Fruit fly (Drosophila melanogaster): ENCODE data around the gene RpL30.

The RpL30 gene

DNA sequence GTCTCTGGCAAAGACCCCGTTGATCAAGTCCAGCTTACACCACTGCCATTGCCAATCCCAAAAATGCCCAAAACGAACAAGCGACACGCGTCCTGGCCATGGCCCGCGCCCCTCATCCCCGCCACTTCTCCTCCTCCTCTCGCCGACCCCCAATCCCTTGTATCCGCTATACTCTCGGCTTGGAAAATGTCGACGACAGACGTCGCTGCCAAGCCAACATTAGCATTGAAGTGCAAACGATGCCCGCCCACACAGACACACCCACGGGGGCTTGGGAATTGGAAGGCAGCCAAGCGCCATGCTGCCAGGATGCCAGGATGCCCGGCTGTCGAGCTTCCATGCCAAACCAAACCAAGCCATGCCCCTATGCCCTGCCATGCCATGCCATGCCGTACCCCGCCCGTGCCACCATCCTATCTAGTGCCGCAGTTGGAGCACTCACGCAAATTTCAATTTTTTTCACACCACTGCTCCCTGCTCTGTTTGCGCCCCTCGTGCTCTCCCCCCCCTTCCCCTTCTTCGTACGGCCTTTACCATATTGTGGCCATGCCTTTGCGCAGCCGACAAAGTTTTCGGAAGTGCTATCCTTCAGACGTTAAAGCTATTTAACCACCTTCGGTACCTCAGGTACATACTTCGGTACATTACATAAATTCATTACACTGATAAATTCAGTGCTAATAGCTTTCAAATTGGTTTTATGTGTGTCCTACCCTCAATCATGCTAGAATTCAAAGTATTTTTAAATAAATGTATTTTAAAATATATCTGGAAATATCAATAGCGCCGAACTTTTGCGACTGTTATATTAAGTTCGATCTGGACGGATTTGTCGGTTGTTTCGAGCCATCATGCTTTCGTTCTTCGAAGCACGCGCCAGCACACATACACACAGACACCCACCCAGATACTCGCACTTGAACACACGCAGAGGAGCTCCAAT, 12.4 kb upstream of the RpL30 start (continued):
- no peak for TF ChIP-seq Scr (GFP tag; IDR thresholded peaks at IDR 0.05; ENCODE audit: partially characterized antibody)
- TF ChIP-seq CG8290 (GFP tag; optimal IDR thresholded peaks at IDR 0.05) = peak; percentile 25
- no peak for TF ChIP-seq CG8290 (tag; optimal IDR thresholded peaks at IDR 0.05)
- no peak for TF ChIP-seq fd102C (GFP tag; optimal IDR thresholded peaks at IDR 0.05)
- peak; percentile 73 for TF ChIP-seq CG6854 (GFP tag; optimal IDR thresholded peaks at IDR 0.05)
- TF ChIP-seq lilli (GFP tag; optimal IDR thresholded peaks at IDR 0.05) = peak; percentile 72
- TF ChIP-seq sens (GFP tag) = peak; percentile 95
- TF ChIP-seq CG3281 (GFP tag; optimal IDR thresholded peaks at IDR 0.05) = peak; percentile 73
- TF ChIP-seq dmrt11E (tag; optimal IDR thresholded peaks at IDR 0.05) = peak; percentile 55
- TF ChIP-seq lmd (GFP tag; IDR thresholded peaks at IDR 0.05) = peak; percentile 76
- TF ChIP-seq bowl (GFP tag; IDR thresholded peaks at IDR 0.05) = no peak
- no peak for TF ChIP-seq CG4360 (GFP tag; IDR thresholded peaks at IDR 0.05)
- TF ChIP-seq Antp (GFP tag; optimal IDR thresholded peaks at IDR 0.05) = peak; percentile 42
- no peak for TF ChIP-seq CG15479 (GFP tag; optimal IDR thresholded peaks at IDR 0.05)
- peak; percentile 68 for TF ChIP-seq Fer3 (tag; optimal IDR thresholded peaks at IDR 0.05)
- TF ChIP-seq CG12769 (tag; optimal IDR thresholded peaks at IDR 0.05) = no peak
- TF ChIP-seq CG43689 (GFP tag; IDR thresholded peaks at IDR 0.05) = peak; percentile 31; the same call in 1 of the 2 replicates
- peak; percentile 56 for TF ChIP-seq CG12071 (GFP tag; optimal IDR thresholded peaks at IDR 0.05)
- TF ChIP-seq Med (GFP tag) = peak; percentile 73
- peak; percentile 20 for TF ChIP-seq mam (GFP tag; optimal IDR thresholded peaks at IDR 0.05)
- TF ChIP-seq C15 (GFP tag; IDR thresholded peaks at IDR 0.05) = no peak
- TF ChIP-seq CG30431 (GFP tag; optimal IDR thresholded peaks at IDR 0.05) = peak; percentile 69
- TF ChIP-seq Deaf1 (tag; optimal IDR thresholded peaks at IDR 0.05) = peak; percentile 63
- TF ChIP-seq cwo (GFP tag; optimal IDR thresholded peaks at IDR 0.05) = peak; percentile 82
- peak; percentile 91 for TF ChIP-seq CG18599 (GFP tag; optimal IDR thresholded peaks at IDR 0.05)
- peak; percentile 73 for TF ChIP-seq fd96Cb (tag; optimal IDR thresholded peaks at IDR 0.05)
- TF ChIP-seq CG3995 (GFP tag; optimal IDR thresholded peaks at IDR 0.05) = no peak
- TF ChIP-seq Taf1 (GFP tag; IDR thresholded peaks at IDR 0.05) = peak; percentile 27; the same call in 1 of the 2 replicates
- no peak; the same call in 1 of the 2 replicates for TF ChIP-seq rib (GFP tag; IDR thresholded peaks at IDR 0.05)
- TF ChIP-seq CG42726 (GFP tag; IDR thresholded peaks at IDR 0.05; ENCODE audit: partially characterized antibody) = no peak
- TF ChIP-seq ase (GFP tag; IDR thresholded peaks at IDR 0.05) = no peak
- peak; percentile 75 for TF ChIP-seq CG17829 (tag; optimal IDR thresholded peaks at IDR 0.05)
- TF ChIP-seq Side (GFP tag; optimal IDR thresholded peaks at IDR 0.05) = no peak
- peak; percentile 8 for TF ChIP-seq YL-1 (GFP tag; optimal IDR thresholded peaks at IDR 0.05)
- peak; percentile 49 for TF ChIP-seq chn (GFP tag; optimal IDR thresholded peaks at IDR 0.05)
- TF ChIP-seq Atf6 (GFP tag; IDR thresholded peaks at IDR 0.05) = peak; percentile 72
- peak; percentile 52; the same call in 1 of the 2 replicates for TF ChIP-seq ranshi (GFP tag; IDR thresholded peaks at IDR 0.05)
- no peak for TF ChIP-seq dm (GFP tag; optimal IDR thresholded peaks at IDR 0.05)
- peak; percentile 1 for TF ChIP-seq Bteb2 (GFP tag; optimal IDR thresholded peaks at IDR 0.05)
- no peak for TF ChIP-seq CG33213 (GFP tag; optimal IDR thresholded peaks at IDR 0.05)
- TF ChIP-seq CG6683 (GFP tag; optimal IDR thresholded peaks at IDR 0.05) = peak; percentile 63
- TF ChIP-seq NFAT (GFP tag; IDR thresholded peaks at IDR 0.05) = 0 out of 2 replicates have a peak, but pooled peaks have one; percentile 21
- peak; percentile 16 for TF ChIP-seq MESR4 (GFP tag; optimal IDR thresholded peaks at IDR 0.05)
- peak; percentile 4 for TF ChIP-seq CG15073 (GFP tag; optimal IDR thresholded peaks at IDR 0.05)
- no peak for TF ChIP-seq CG11398 (GFP tag; optimal IDR thresholded peaks at IDR 0.05)
- no peak for TF ChIP-seq pb (GFP tag; optimal IDR thresholded peaks at IDR 0.05)
- peak; percentile 20 for TF ChIP-seq CG10462 (GFP tag; optimal IDR thresholded peaks at IDR 0.05)
- TF ChIP-seq salm (tag; optimal IDR thresholded peaks at IDR 0.05) = peak; percentile 57
- peak; percentile 62 for TF ChIP-seq CG9932 (GFP tag; IDR thresholded peaks at IDR 0.05)

Data from whole organism, embryonic.